Fruit fly (Drosophila melanogaster) whole organism, adult: ENCODE measurements around the gene Coq8.
A peak's percentile ranks its signal among the peaks of the same experiment; 100 is the strongest.

Experiments used
- CG1620 ChIP-seq: fragments of 200-800 bp; sonication (Bioruptor generic); optimal IDR thresholded peaks from 2 replicates; lab custom pipeline; 2016; ENCODE audit warnings: missing biosample characterization, missing genetic modification characterization
- CG7045 ChIP-seq: fragments of 200-800 bp; sonication (Bioruptor generic); optimal IDR thresholded peaks from 2 replicates; lab custom pipeline; 2017; ENCODE audit warnings: missing biosample characterization, mild to moderate bottlenecking, missing genetic modification characterization
- Clk ChIP-seq: fragments of 200-800 bp; sonication (Bioruptor generic); optimal IDR thresholded peaks from 2 replicates; lab custom pipeline; 2017; ENCODE audit warnings: missing biosample characterization, missing genetic modification characterization
- tj ChIP-seq: fragments of 200-800 bp; sonication (Bioruptor generic); optimal IDR thresholded peaks from 3 replicates; lab custom pipeline; 2017; ENCODE audit warnings: missing biosample characterization, mild to moderate bottlenecking, missing genetic modification characterization, moderate library complexity

dm6 chrX:12900718-12901442 is at the start of gene Coq8:
- no peak for TF ChIP-seq CG1620 (GFP tag; lab: Kevin White, UChicago)
- TF ChIP-seq CG7045 (GFP tag; lab: Kevin White, UChicago) = no peak
- TF ChIP-seq Clk (GFP tag; lab: Kevin White, UChicago) = no peak
- peak; percentile 18 for TF ChIP-seq tj
